Worm (Caenorhabditis elegans) whole organism, L3 larva: ENCODE data around the gene T21C9.11.

Experiments used
- ceh-28 ChIP-seq: fragments of 150-350 bp; optimal IDR thresholded peaks from 2 replicates; lab custom pipeline; 2014; ENCODE audit warnings: missing biosample characterization, missing genetic modification reagents, missing genetic modification characterization
- daf-12 ChIP-seq: fragments of 150-350 bp; optimal IDR thresholded peaks from 2 replicates; lab custom pipeline; 2014; ENCODE audit warnings: missing biosample characterization, missing genetic modification reagents, missing genetic modification characterization
- elt-2 ChIP-seq: sonication (generic microtip); optimal IDR thresholded peaks from 2 replicates; lab custom pipeline; 2016; ENCODE audit warnings: missing genetic modification reagents, mild to moderate bottlenecking, missing genetic modification characterization, missing compliant biosample characterization
- snpc-4 ChIP-seq: fragments of 150-350 bp; optimal IDR thresholded peaks from 2 replicates; lab custom pipeline; 2014; ENCODE audit warnings: missing biosample characterization, missing genetic modification characterization
- tbx-2 ChIP-seq: sonication (generic microtip); optimal IDR thresholded peaks from 2 replicates; lab custom pipeline; 2016; ENCODE audit warnings: mild to moderate bottlenecking, missing genetic modification characterization, missing compliant biosample characterization
- unc-39 ChIP-seq: sonication (generic microtip); optimal IDR thresholded peaks from 4 replicates; lab custom pipeline; 2017; ENCODE audit warnings: missing biosample characterization, missing genetic modification characterization
- unc-62 ChIP-seq: fragments of 150-350 bp; sonication (generic microtip); optimal IDR thresholded peaks from 4 replicates; lab custom pipeline; 2014; ENCODE audit warnings: missing biosample characterization, missing genetic modification reagents, missing genetic modification characterization

DNA sequence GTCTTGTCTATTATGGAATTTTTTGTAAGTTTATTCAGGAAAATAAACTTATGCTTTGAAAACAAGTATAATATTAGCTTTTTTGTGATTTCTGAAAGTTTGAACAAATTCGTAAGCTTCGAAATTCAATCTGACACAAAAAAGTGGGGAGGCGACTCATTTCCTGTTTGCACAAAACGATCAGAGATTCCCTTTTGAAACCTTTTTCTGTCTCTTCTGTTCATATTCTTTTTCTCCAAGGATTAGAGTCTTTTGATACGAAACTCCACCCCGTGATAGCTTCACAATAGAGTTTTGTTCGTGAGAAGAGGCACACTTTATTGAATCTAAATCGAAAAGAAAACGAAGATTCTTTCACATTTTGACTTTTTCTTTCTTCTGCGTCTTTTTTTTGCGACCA, 46.3 kb upstream of the T21C9.11 start:
- TF ChIP-seq elt-2 (tag; lab: Kevin White, UChicago) (no peak), unc-39 (tag; lab: Kevin White, UChicago) (no peak), tbx-2 (tag; lab: Kevin White, UChicago) (no peak), unc-62 (no peak), ceh-28 (tag; lab: Kevin White, UChicago) (no peak), snpc-4 (no peak), daf-12 (tag; lab: Kevin White, UChicago) (no peak)
